Worm (Caenorhabditis elegans): Measurements from ENCODE around the gene C36C5.4.

C36C5.4 gene

DNA sequence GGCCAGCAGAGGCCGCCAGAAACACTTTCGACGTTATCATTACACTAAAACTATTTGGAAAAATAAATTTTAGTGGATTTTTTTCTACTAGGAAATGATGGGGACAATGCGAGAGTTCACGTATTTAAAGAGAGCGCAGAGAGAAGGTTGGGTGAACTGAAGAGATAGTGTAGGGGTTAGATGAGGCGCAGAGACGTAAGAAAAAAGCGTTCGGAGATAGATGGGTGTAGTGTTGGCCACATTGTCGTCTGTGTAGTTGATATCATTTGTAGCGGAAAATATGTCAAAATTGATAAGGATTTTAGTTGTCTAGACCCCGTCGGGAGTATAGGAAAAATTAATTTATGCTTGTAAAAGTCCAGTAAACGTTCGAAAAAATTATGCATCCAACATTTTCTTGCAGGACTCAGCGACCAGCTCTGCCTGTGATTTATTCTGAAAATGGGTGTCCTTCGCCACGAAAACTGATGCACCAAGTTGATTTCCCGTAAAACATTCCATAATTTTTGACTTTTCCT is 26.8 kb downstream of the C36C5.4 start, which contains the start of the genes Y73C8B.3 and Y73C8B.9 (continued):
- no peak for TF ChIP-seq die-1 (tag; optimal IDR thresholded peaks at IDR 0.05)
- TF ChIP-seq nfyb-1 (GFP tag; IDR thresholded peaks at IDR 0.05) = peak; percentile 28; the same call in 1 of the 2 replicates
- no peak for TF ChIP-seq ceh-79 (tag; optimal IDR thresholded peaks at IDR 0.05)
- TF ChIP-seq mxl-1 (tag; optimal IDR thresholded peaks at IDR 0.05) = no peak
- peak; percentile 89; the same call in 1 of the 2 replicates for TF ChIP-seq hmg-1.2 (GFP tag; IDR thresholded peaks at IDR 0.05)
- no peak for TF ChIP-seq gei-17 (GFP tag; optimal IDR thresholded peaks at IDR 0.05)
- no peak for TF ChIP-seq dpl-1 (GFP tag; optimal IDR thresholded peaks at IDR 0.05)
- TF ChIP-seq cebp-1 (GFP tag; IDR thresholded peaks at IDR 0.05) = no peak
- TF ChIP-seq cebp-1 (tag; optimal IDR thresholded peaks at IDR 0.05) = no peak
- no peak for TF ChIP-seq lir-1 (GFP tag; conservative IDR thresholded peaks at IDR 0.05)
- TF ChIP-seq atf-7 (tag; optimal IDR thresholded peaks at IDR 0.05) = peak; percentile 6
- no peak for TF ChIP-seq lsl-1 (GFP tag; optimal IDR thresholded peaks at IDR 0.05)

- TF ChIP-seq sdz-38 (tag; optimal IDR thresholded peaks at IDR 0.05) (no peak), nhr-90 (tag; optimal IDR thresholded peaks at IDR 0.05) (no peak), F39B2.1 (GFP tag; IDR thresholded peaks at IDR 0.05) (no peak), mcd-1 (GFP tag; IDR thresholded peaks at IDR 0.05) (peak; percentile 73), nhr-80 (tag; optimal IDR thresholded peaks at IDR 0.05) (peak; percentile 8)
Observed at ce11 chrV:3194952-3195450, 28.6 kb downstream of the C36C5.4 start, which contains the start of gene Y73C8B.2. Gene Y73C8B.2, minus strand, starts transcription at chrV:3195002.

ce11 chrV:3195814-3196213 is 29.5 kb downstream of the C36C5.4 start:
- TF ChIP-seq chd-7 (tag; optimal IDR thresholded peaks at IDR 0.05) (no peak), nfyb-1 (GFP tag; IDR thresholded peaks at IDR 0.05) (peak; percentile 66; the same call in 1 of the 2 replicates), tlf-1 (GFP tag; optimal IDR thresholded peaks at IDR 0.05) (no peak)

DNA sequence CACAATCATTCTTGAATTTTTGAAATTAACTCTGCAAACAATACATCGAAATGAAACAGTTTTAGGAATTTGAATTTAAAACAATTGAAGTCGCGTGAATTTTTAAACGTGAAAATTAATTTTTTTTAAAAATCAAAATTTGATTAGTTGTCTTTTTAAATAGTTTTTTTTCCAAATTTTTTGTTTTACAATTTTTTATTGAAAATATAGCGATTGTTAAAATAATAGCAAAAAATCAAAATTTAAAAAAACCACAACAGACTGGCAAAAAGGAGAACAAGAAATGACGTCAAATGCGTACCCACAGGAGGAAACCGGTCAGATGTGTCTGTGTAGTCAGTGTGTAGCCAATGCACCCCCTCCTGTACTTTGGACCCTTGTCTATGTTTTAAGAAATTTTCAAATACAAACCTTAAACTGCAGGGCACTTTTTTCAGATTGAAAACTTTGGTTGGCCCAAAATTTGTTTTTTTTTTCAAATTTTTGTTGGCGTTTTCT is 30.5 kb downstream of the C36C5.4 start, which contains the start of the genes Y73C8B.1 and Y73C8B.5:
Y73C8B.1 (minus strand) TSS at position 51 of the 498 bp plus-strand sequence.
Y73C8B.5 (plus strand) TSS at position 437 of the 498 bp plus-strand sequence.
- no peak for TF ChIP-seq somi-1 (GFP tag; optimal IDR thresholded peaks at IDR 0.05)
- no peak for TF ChIP-seq cebp-1 (GFP tag; IDR thresholded peaks at IDR 0.05)
- peak; percentile 2 for TF ChIP-seq cebp-1 (tag; optimal IDR thresholded peaks at IDR 0.05)

- TF ChIP-seq ccch-3 (GFP tag; optimal IDR thresholded peaks at IDR 0.05) (no peak), cebp-2 (GFP tag; IDR thresholded peaks at IDR 0.05) (no peak), F39B2.1 (GFP tag; IDR thresholded peaks at IDR 0.05) (no peak), F22D6.2 (tag; optimal IDR thresholded peaks at IDR 0.05) (no peak), madf-6 (GFP tag; IDR thresholded peaks at IDR 0.05) (no peak), Y53F4B.3 (GFP tag; IDR thresholded peaks at IDR 0.05) (no peak), F37B4.10 (GFP tag; IDR thresholded peaks at IDR 0.05) (no peak), nfya-2 (GFP tag; IDR thresholded peaks at IDR 0.05) (no peak), ztf-22 (GFP tag; optimal IDR thresholded peaks at IDR 0.05) (no peak), snpc-3.4 (tag; optimal IDR thresholded peaks at IDR 0.05) (no peak), madf-10 (tag; optimal IDR thresholded peaks at IDR 0.05) (no peak), Y79H2A.3 (GFP tag; conservative IDR thresholded peaks at IDR 0.05) (no peak), ztf-18 (tag; optimal IDR thresholded peaks at IDR 0.05) (no peak), attf-5 (GFP tag; optimal IDR thresholded peaks at IDR 0.05) (no peak), snpc-1.3 (tag; optimal IDR thresholded peaks at IDR 0.05; ENCODE audit: insufficient read depth) (no peak), hsf-1 (GFP tag; IDR thresholded peaks at IDR 0.05) (no peak), mxl-1 (tag; optimal IDR thresholded peaks at IDR 0.05) (no peak), C17E4.6 (GFP tag; IDR thresholded peaks at IDR 0.05) (no peak), attf-3 (GFP tag; conservative IDR thresholded peaks at IDR 0.05) (no peak)
Observed at ce11 chrV:3200323-3200722, 34.0 kb downstream of the C36C5.4 start, which contains the start of gene K08D9.4. Gene K08D9.4, minus strand, starts transcription at chrV:3200423.

All from whole organism, young adult.